Worm (Caenorhabditis elegans): ENCODE data around the gene R10D12.10.

DNA sequence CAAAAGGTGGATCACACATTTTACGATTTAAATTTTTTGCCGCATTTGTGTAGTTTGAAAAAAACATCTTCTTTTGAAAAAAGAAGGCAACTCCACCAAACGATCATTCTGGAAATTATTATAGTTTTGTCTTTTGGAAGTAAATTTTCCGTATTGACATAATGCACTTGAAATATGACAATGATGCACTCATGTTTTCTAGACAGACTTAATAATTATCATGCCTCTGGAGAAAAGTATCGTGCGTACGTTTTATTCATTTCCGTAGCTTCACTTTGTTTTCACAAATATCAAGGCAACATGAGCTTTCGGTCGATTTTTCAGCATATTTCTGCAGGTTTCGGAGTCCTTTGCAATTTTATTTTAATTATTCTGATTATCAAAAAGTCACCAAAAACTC is 39.8 kb downstream of the R10D12.10 start, which contains the start of gene str-250:
- TF ChIP-seq nhr-11 (tag; optimal IDR thresholded peaks at IDR 0.05) (no peak), R02D3.7 (tag; optimal IDR thresholded peaks at IDR 0.05) (no peak), lin-39 (tag; optimal IDR thresholded peaks at IDR 0.05) (no peak), fos-1 (tag; optimal IDR thresholded peaks at IDR 0.05) (no peak), sma-9 (GFP tag; optimal IDR thresholded peaks at IDR 0.05) (no peak), sma-9 (tag; optimal IDR thresholded peaks at IDR 0.05) (no peak), lin-13 (GFP tag; optimal IDR thresholded peaks at IDR 0.05) (no peak), mdl-1 (tag; optimal IDR thresholded peaks at IDR 0.05) (no peak), zag-1 (tag; optimal IDR thresholded peaks at IDR 0.05) (no peak), blmp-1 (tag; optimal IDR thresholded peaks at IDR 0.05; ENCODE audit: insufficient read depth) (no peak), egl-27 (tag; optimal IDR thresholded peaks at IDR 0.05) (no peak), unc-39 (tag; optimal IDR thresholded peaks at IDR 0.05) (no peak), ztf-1 (GFP tag; conservative IDR thresholded peaks at IDR 0.05) (no peak)
